Fruit fly (Drosophila melanogaster): ENCODE data around the gene Vtld.

Gene Vtld

dm6 chr3L:19807103-19807502, 46.9 kb downstream of the Vtld start, which contains the start of the genes CG14104 and Kap-alpha1 (continued):
- TF ChIP-seq CG8478 (optimal IDR thresholded peaks at IDR 0.05) (peak; percentile 67), crp (GFP tag; optimal IDR thresholded peaks at IDR 0.05) (peak in 1 of 2 experiments; percentile 86), pnt (GFP tag; optimal IDR thresholded peaks at IDR 0.05) (no peak), cato (GFP tag; optimal IDR thresholded peaks at IDR 0.05; ENCODE audit: borderline replicate concordance) (no peak), CG1792 (GFP tag; optimal IDR thresholded peaks at IDR 0.05) (no peak), az2 (GFP tag; optimal IDR thresholded peaks at IDR 0.05) (no peak), CG17612 (GFP tag; IDR thresholded peaks at IDR 0.05) (no peak), CTCF (GFP tag; optimal IDR thresholded peaks at IDR 0.05) (no peak), Sox102F (GFP tag; optimal IDR thresholded peaks at IDR 0.05) (no peak), CG2129 (GFP tag; IDR thresholded peaks at IDR 0.05; ENCODE audit: partially characterized antibody) (peak; percentile 21; the same call in 1 of the 2 replicates), h (optimal IDR thresholded peaks at IDR 0.05) (no peak), inv (GFP tag; IDR thresholded peaks at IDR 0.05; ENCODE audit: partially characterized antibody) (peak; percentile 46; the same call in 1 of the 2 replicates), CG2199 (GFP tag; IDR thresholded peaks at IDR 0.05) (0 out of 3 replicates have a peak, but pooled peaks have one; percentile 35)

- TF ChIP-seq sens (GFP tag) (peak; percentile 24), Dp (GFP tag; optimal IDR thresholded peaks at IDR 0.05) (no peak), ash1 (GFP tag; optimal IDR thresholded peaks at IDR 0.05) (no peak), CG13296 (GFP tag; optimal IDR thresholded peaks at IDR 0.05) (no peak), jing (GFP tag; optimal IDR thresholded peaks at IDR 0.05) (no peak), ap (GFP tag; IDR thresholded peaks at IDR 0.05) (no peak), CG13894 (tag; optimal IDR thresholded peaks at IDR 0.05) (no peak), Kr (GFP tag; optimal IDR thresholded peaks at IDR 0.05) (no peak), Dfd (GFP tag; optimal IDR thresholded peaks at IDR 0.05) (no peak), CG15514 (GFP tag; optimal IDR thresholded peaks at IDR 0.05) (peak; percentile 91), chm (GFP tag; IDR thresholded peaks at IDR 0.05) (no peak), lov (optimal IDR thresholded peaks at IDR 0.05) (no peak), lov (GFP tag; IDR thresholded peaks at IDR 0.05) (no peak), CG3847 (GFP tag; IDR thresholded peaks at IDR 0.05) (no peak), pzg (GFP tag; optimal IDR thresholded peaks at IDR 0.05) (no peak), CG8089 (GFP tag; optimal IDR thresholded peaks at IDR 0.05) (no peak), CTCF (GFP tag; optimal IDR thresholded peaks at IDR 0.05) (no peak), gcm (GFP tag; optimal IDR thresholded peaks at IDR 0.05) (no peak), Myb (GFP tag; optimal IDR thresholded peaks at IDR 0.05) (no peak), CG34422 (GFP tag; IDR thresholded peaks at IDR 0.05) (0 out of 3 replicates have a peak, but pooled peaks have one; percentile 2), stc (GFP tag; IDR thresholded peaks at IDR 0.05) (no peak)
Observed at dm6 chr3L:19807521-19807920, 47.3 kb downstream of the Vtld start.

Data from whole organism, embryonic.